Worm (Caenorhabditis elegans) whole organism, L4/young adult: ENCODE data around the gene F02E11.3.

Experiments
- dao-5 ChIP-seq: sonication (generic microtip); optimal IDR thresholded peaks from 2 replicates; lab custom pipeline; 2016; ENCODE audit warnings: missing genotype, missing genetic modification characterization, moderate library complexity, missing compliant biosample characterization
- him-1 ChIP-seq: sonication (generic microtip); optimal IDR thresholded peaks from 2 replicates; lab custom pipeline; 2016; ENCODE audit warnings: missing genotype, missing genetic modification reagents, missing genetic modification characterization, missing compliant biosample characterization

ce11 chrII:3237038-3237521 lies 37.7 kb downstream of the F02E11.3 start, which contains the start of the genes srz-67 and C17F4.11:
- TF ChIP-seq him-1, result no peak
- no peak for TF ChIP-seq dao-5
